Fruit fly (Drosophila melanogaster): ENCODE measurements around the gene CG12662.

DNA sequence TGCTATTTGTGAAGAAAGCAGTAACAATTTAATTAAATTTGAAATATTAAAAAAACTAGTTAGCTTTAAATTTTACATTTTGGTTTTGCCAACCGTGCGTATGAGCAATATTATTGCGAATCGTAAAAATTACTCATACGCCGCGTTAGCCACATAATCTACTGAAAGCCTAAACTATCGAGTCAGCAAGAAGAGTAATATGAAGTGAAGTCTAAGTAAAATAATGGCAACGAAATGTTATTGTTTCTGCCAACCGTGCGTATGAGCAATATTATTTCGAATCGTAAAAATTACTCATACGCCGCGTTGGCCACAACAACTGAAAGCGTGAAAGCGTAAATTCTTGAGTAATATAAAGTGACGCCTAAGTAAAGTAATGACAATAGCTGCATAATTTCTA, 35.9 kb upstream of the CG12662 start:
- TF ChIP-seq psq (optimal IDR thresholded peaks at IDR 0.05) (no peak), usp (GFP tag; optimal IDR thresholded peaks at IDR 0.05) (no peak), EcR (GFP tag; optimal IDR thresholded peaks at IDR 0.05) (no peak), CG8478 (optimal IDR thresholded peaks at IDR 0.05) (no peak), pan (optimal IDR thresholded peaks at IDR 0.05) (no peak)

All from whole organism.